Worm (Caenorhabditis elegans) whole organism, mixed stage, embryonic: Measurements from ENCODE around the gene irg-6.

Experiments
- bed-3 ChIP-seq: fragments of 200-800 bp; sonication (Bioruptor generic); optimal IDR thresholded peaks from 3 replicates; lab custom pipeline; 2018; ENCODE audit warnings: mild to moderate bottlenecking, missing genetic modification characterization, moderate library complexity, missing compliant biosample characterization
- elt-1 ChIP-seq: sonication (generic microtip); optimal IDR thresholded peaks from 2 replicates; lab custom pipeline; 2017; ENCODE audit warnings: missing genetic modification characterization, mild to moderate bottlenecking, missing compliant biosample characterization, antibody characterized with exemption, moderate library complexity, borderline replicate concordance; ENCODE audit not compliant: insufficient read depth
- nhr-12 ChIP-seq: fragments of 150-350 bp; optimal IDR thresholded peaks from 2 replicates; lab custom pipeline; 2014; ENCODE audit warnings: missing biosample characterization, missing genetic modification characterization
- nhr-2 ChIP-seq: fragments of 150-350 bp; optimal IDR thresholded peaks from 2 replicates; lab custom pipeline; 2014; ENCODE audit warnings: missing biosample characterization, missing genetic modification characterization
- nhr-237 ChIP-seq: fragments of 150-350 bp; optimal IDR thresholded peaks from 2 replicates; lab custom pipeline; 2014; ENCODE audit warnings: missing biosample characterization, missing genetic modification characterization
- nhr-28 ChIP-seq: fragments of 150-350 bp; optimal IDR thresholded peaks from 2 replicates; lab custom pipeline; 2014; ENCODE audit warnings: missing biosample characterization, missing genetic modification characterization
- nhr-76 ChIP-seq: sonication (generic microtip); optimal IDR thresholded peaks from 2 replicates; lab custom pipeline; 2017; ENCODE audit warnings: missing biosample characterization, missing genetic modification characterization
- unc-62 ChIP-seq: fragments of 150-350 bp; optimal IDR thresholded peaks from 2 replicates; lab custom pipeline; 2014; ENCODE audit warnings: missing biosample characterization, missing genetic modification reagents, missing genetic modification characterization

ce11 chrIV:12948470-12948869, 33.7 kb upstream of the irg-6 start, which contains the start of gene F55G11.10:
- TF ChIP-seq nhr-12 (tag; lab: Kevin White, UChicago) (no peak), bed-3 (GFP tag; lab: Kevin White, UChicago) (no peak), nhr-237 (tag; lab: Kevin White, UChicago) (no peak), elt-1 (no peak), nhr-28 (tag; lab: Kevin White, UChicago) (no peak), nhr-2 (tag; lab: Kevin White, UChicago) (no peak), nhr-76 (tag; lab: Kevin White, UChicago) (no peak), unc-62 (GFP tag; lab: Kevin White, UChicago) (no peak)
